Fruit fly (Drosophila melanogaster) whole organism, wandering third instar larva: ENCODE measurements around the gene CG31909.

ENCODE experiments used
- Abd-B ChIP-seq: fragments of >200 bp; optimal IDR thresholded peaks from 2 replicates; lab custom pipeline; 2017; ENCODE audit warnings: missing biosample characterization, missing genetic modification characterization
- CG32264 ChIP-seq: fragments of 200-800 bp; sonication (Bioruptor generic); optimal IDR thresholded peaks from 2 replicates; lab custom pipeline; 2016; ENCODE audit warnings: missing biosample characterization, missing genetic modification characterization
- CG9705 ChIP-seq: fragments of 200-800 bp; sonication (Bioruptor generic); optimal IDR thresholded peaks from 2 replicates; lab custom pipeline; 2018; ENCODE audit warnings: missing biosample characterization, mild to moderate bottlenecking, missing genetic modification characterization
- CrebA ChIP-seq: fragments of 200-800 bp; sonication (Bioruptor generic); optimal IDR thresholded peaks from 2 replicates; lab custom pipeline; 2016; ENCODE audit warnings: missing biosample characterization, mild to moderate bottlenecking, missing genetic modification characterization, borderline replicate concordance
- Dfd ChIP-seq: fragments of >200 bp; optimal IDR thresholded peaks from 2 replicates; lab custom pipeline; 2017; ENCODE audit warnings: missing biosample characterization, missing genetic modification characterization
- Dif ChIP-seq: fragments of 200-275, 200-300 bp; sonication (Bioruptor generic); optimal IDR thresholded peaks from 2 replicates; lab custom pipeline; 2018; ENCODE audit warnings: missing biosample characterization, missing genetic modification characterization; ENCODE audit not compliant: partially characterized antibody
- HLH106 ChIP-seq: fragments of 200-800 bp; optimal IDR thresholded peaks from 3 replicates; lab custom pipeline; 2019; ENCODE audit warnings: missing biosample characterization, mild to moderate bottlenecking, missing genetic modification characterization, moderate library complexity
- Hnf4 ChIP-seq: fragments of 200-800 bp; sonication (Bioruptor generic); optimal IDR thresholded peaks from 2 replicates; lab custom pipeline; 2016; ENCODE audit warnings: missing biosample characterization, mild to moderate bottlenecking, missing genetic modification characterization
- Hr83 ChIP-seq: fragments of 200-300 bp; sonication (Bioruptor generic); optimal IDR thresholded peaks from 2 replicates; lab custom pipeline; 2016; ENCODE audit warnings: missing biosample characterization, mild to moderate bottlenecking, missing genetic modification characterization, moderate library complexity; ENCODE audit not compliant: poor library complexity, severe bottlenecking
- Jra ChIP-seq: sonication (Bioruptor generic); optimal IDR thresholded peaks from 2 replicates; lab custom pipeline; 2016; ENCODE audit warnings: missing biosample characterization, missing genetic modification characterization
- Mio ChIP-seq: sonication (Bioruptor generic); optimal IDR thresholded peaks from 2 replicates; lab custom pipeline; 2016; ENCODE audit warnings: missing biosample characterization, missing genetic modification characterization
- Myc ChIP-seq: fragments of >200 bp; optimal IDR thresholded peaks from 2 replicates; lab custom pipeline; 2017
- N ChIP-seq: fragments of >200 bp; optimal IDR thresholded peaks from 2 replicates; lab custom pipeline; 2018; ENCODE audit warnings: missing biosample characterization, missing external identifiers, missing genetic modification characterization
- OdsH ChIP-seq: fragments of 200-800 bp; sonication (Bioruptor generic); optimal IDR thresholded peaks from 2 replicates; lab custom pipeline; 2016; ENCODE audit warnings: missing biosample characterization, mild to moderate bottlenecking, missing genetic modification characterization
- Rel ChIP-seq, 2 experiments: fragments of 200-800 bp; sonication (Bioruptor generic) in 1 of 2; optimal IDR thresholded peaks; 2 replicates in 1 of 2; 3 replicates in 1 of 2; lab custom pipeline; 2016 to 2019; ENCODE audit warnings: mild to moderate bottlenecking in 2 of 2, missing biosample characterization in 2 of 2, missing genetic modification characterization in 2 of 2, moderate library complexity in 1 of 2
- Sp1 ChIP-seq: fragments of 200-800 bp; sonication (Bioruptor generic); optimal IDR thresholded peaks from 3 replicates; lab custom pipeline; 2019; ENCODE audit warnings: missing biosample characterization, mild to moderate bottlenecking, missing genetic modification characterization, moderate library complexity
- Vsx2 ChIP-seq: fragments of 200-300, 225-300 bp; sonication (Bioruptor generic); optimal IDR thresholded peaks from 2 replicates; lab custom pipeline; 2018; ENCODE audit warnings: missing biosample characterization, missing genetic modification characterization; ENCODE audit not compliant: partially characterized antibody
- br ChIP-seq: fragments of 200-800 bp; sonication (Bioruptor generic); optimal IDR thresholded peaks from 2 replicates; lab custom pipeline; 2016; ENCODE audit warnings: missing biosample characterization, missing genetic modification characterization
- dl ChIP-seq, 2 experiments: fragments of 175-275, 200-275 bp in 1 of 2; fragments of 200-275 bp in 1 of 2; sonication (Bioruptor generic); optimal IDR thresholded peaks; lab custom pipeline; 2018; ENCODE audit warnings: mild to moderate bottlenecking in 2 of 2, missing biosample characterization in 2 of 2, missing genetic modification characterization in 2 of 2, moderate library complexity in 2 of 2; ENCODE audit not compliant: partially characterized antibody in 2 of 2, insufficient read depth in 1 of 2
- dmrt93B ChIP-seq: fragments of 200-800 bp; sonication (Bioruptor generic); optimal IDR thresholded peaks from 2 replicates; lab custom pipeline; 2018; ENCODE audit warnings: missing biosample characterization, mild to moderate bottlenecking, missing genetic modification characterization
- dsf ChIP-seq: sonication (Bioruptor generic); optimal IDR thresholded peaks from 2 replicates; lab custom pipeline; 2016; ENCODE audit warnings: missing biosample characterization, missing genetic modification characterization, borderline replicate concordance
- ey ChIP-seq: fragments of 200-800 bp; sonication (Bioruptor generic); optimal IDR thresholded peaks from 2 replicates; lab custom pipeline; 2016; ENCODE audit warnings: missing biosample characterization, missing genetic modification characterization
- foxo ChIP-seq, 2 experiments: fragments of 200-800 bp; sonication (Bioruptor generic); optimal IDR thresholded peaks; 2 replicates in 1 of 2; 3 replicates in 1 of 2; lab custom pipeline; 2016 to 2017; ENCODE audit warnings: missing biosample characterization in 2 of 2, missing genetic modification characterization in 2 of 2
- fru ChIP-seq: fragments of 200-800 bp; sonication (Bioruptor generic); optimal IDR thresholded peaks from 3 replicates; lab custom pipeline; 2016; ENCODE audit warnings: missing biosample characterization, mild to moderate bottlenecking, missing genetic modification characterization
- h ChIP-seq: fragments of 200-800 bp; sonication (Bioruptor generic); optimal IDR thresholded peaks from 3 replicates; lab custom pipeline; 2016; ENCODE audit warnings: missing biosample characterization, mild to moderate bottlenecking, missing genetic modification characterization
- jim ChIP-seq: fragments of 175-275, 200-325 bp; sonication (Bioruptor generic); optimal IDR thresholded peaks from 2 replicates; lab custom pipeline; 2016; ENCODE audit warnings: missing biosample characterization, mild to moderate bottlenecking, missing genetic modification characterization
- lola ChIP-seq: fragments of >200 bp; optimal IDR thresholded peaks from 2 replicates; lab custom pipeline; 2017; ENCODE audit warnings: missing biosample characterization, missing genetic modification characterization
- pan ChIP-seq: fragments of >200 bp; optimal IDR thresholded peaks from 2 replicates; lab custom pipeline; 2017
- psq ChIP-seq: fragments of 200-800 bp; sonication (Bioruptor generic); optimal IDR thresholded peaks from 3 replicates; lab custom pipeline; 2017; ENCODE audit warnings: missing biosample characterization, mild to moderate bottlenecking, missing genetic modification characterization, moderate library complexity
- rgr ChIP-seq: fragments of 200-800 bp; sonication (Bioruptor generic); optimal IDR thresholded peaks from 3 replicates; lab custom pipeline; 2016; ENCODE audit warnings: missing biosample characterization, mild to moderate bottlenecking, missing genetic modification characterization
- sage ChIP-seq: fragments of 200-800 bp; sonication (Bioruptor generic); optimal IDR thresholded peaks from 2 replicates; lab custom pipeline; 2016; ENCODE audit warnings: missing biosample characterization, mild to moderate bottlenecking, missing genetic modification characterization
- sv ChIP-seq: fragments of 200-800 bp; sonication (Bioruptor generic); optimal IDR thresholded peaks from 3 replicates; lab custom pipeline; 2016; ENCODE audit warnings: missing biosample characterization, missing genetic modification characterization
- tai ChIP-seq: sonication (Bioruptor generic); optimal IDR thresholded peaks from 2 replicates; lab custom pipeline; 2016; ENCODE audit warnings: missing biosample characterization, missing genetic modification characterization
- usp ChIP-seq: fragments of >200 bp; optimal IDR thresholded peaks from 2 replicates; lab custom pipeline; 2017; ENCODE audit warnings: missing biosample characterization, missing genetic modification characterization

The CG31909 gene

dm6 chr2L:7264396-7264795 lies 7.1 kb downstream of the CG31909 start:
- TF ChIP-seq dmrt93B = no peak
- no peak for TF ChIP-seq br
- TF ChIP-seq jim (GFP tag; lab: Kevin White, UChicago) = no peak
- no peak for TF ChIP-seq N
- no peak for TF ChIP-seq Jra (GFP tag; lab: Kevin White, UChicago)
- no peak for TF ChIP-seq Dif
- TF ChIP-seq pan (lab: Kevin White, UChicago) = no peak
- TF ChIP-seq CG9705 (GFP tag; lab: Kevin White, UChicago) = no peak
- TF ChIP-seq Myc (lab: Kevin White, UChicago) = no peak
- TF ChIP-seq Sp1 (GFP tag; lab: Kevin White, UChicago) = no peak
- TF ChIP-seq CrebA (GFP tag; lab: Kevin White, UChicago) = no peak
- TF ChIP-seq Rel (GFP tag; optimal IDR thresholded peaks at IDR 0.05; lab: Kevin White, UChicago) = no peak
- TF ChIP-seq Rel (tag; optimal IDR thresholded peaks at IDR 0.05; lab: Kevin White, UChicago) = no peak
- no peak for TF ChIP-seq usp (GFP tag; lab: Kevin White, UChicago)
- no peak for TF ChIP-seq Mio (GFP tag; lab: Kevin White, UChicago)
- TF ChIP-seq Hnf4 = no peak
- no peak for TF ChIP-seq ey
- TF ChIP-seq tai (GFP tag; lab: Kevin White, UChicago) = no peak
- TF ChIP-seq foxo (GFP tag; optimal IDR thresholded peaks at IDR 0.05; lab: Kevin White, UChicago) = no peak
- no peak for TF ChIP-seq OdsH (GFP tag; lab: Kevin White, UChicago)
- TF ChIP-seq, all 38 proteins: peak for 0

- TF ChIP-seq ey (no peak), CG32264 (no peak), rgr (GFP tag; lab: Kevin White, UChicago) (no peak), br (no peak), psq (GFP tag; lab: Kevin White, UChicago) (no peak), foxo (GFP tag; optimal IDR thresholded peaks at IDR 0.05; lab: Kevin White, UChicago) (no peak), jim (GFP tag; lab: Kevin White, UChicago) (no peak), Vsx2 (no peak), fru (GFP tag; lab: Kevin White, UChicago) (no peak), CrebA (GFP tag; lab: Kevin White, UChicago) (no peak)
Measured at dm6 chr2L:7264885-7265540, 7.7 kb downstream of the CG31909 start.

dm6 chr2L:7265970-7266369 lies 8.7 kb downstream of the CG31909 start:
- no peak for TF ChIP-seq ey
- no peak for TF ChIP-seq Hr83
- no peak for TF ChIP-seq HLH106
- TF ChIP-seq sage (GFP tag; lab: Kevin White, UChicago) = no peak
- no peak for TF ChIP-seq dmrt93B
- TF ChIP-seq Sp1 (GFP tag; lab: Kevin White, UChicago) = no peak
- no peak for TF ChIP-seq Hnf4
- TF ChIP-seq CrebA (GFP tag; lab: Kevin White, UChicago) = no peak
- TF ChIP-seq Rel (GFP tag; optimal IDR thresholded peaks at IDR 0.05; lab: Kevin White, UChicago) = no peak
- TF ChIP-seq Rel (tag; optimal IDR thresholded peaks at IDR 0.05; lab: Kevin White, UChicago) = no peak
- no peak for TF ChIP-seq tai (GFP tag; lab: Kevin White, UChicago)
- no peak for TF ChIP-seq br
- no peak for TF ChIP-seq N
- TF ChIP-seq dsf (GFP tag; lab: Kevin White, UChicago) = no peak
- no peak for TF ChIP-seq lola (GFP tag; lab: Kevin White, UChicago)
- TF ChIP-seq psq (GFP tag; lab: Kevin White, UChicago) = no peak
- TF ChIP-seq dl (GFP tag; optimal IDR thresholded peaks at IDR 0.05; lab: Kevin White, UChicago; ENCODE audit: insufficient read depth in 1 of 2, partially characterized antibody in 2 of 2) = no peak
- TF ChIP-seq pan (lab: Kevin White, UChicago) = no peak
- no peak for TF ChIP-seq OdsH (GFP tag; lab: Kevin White, UChicago)
- no peak for TF ChIP-seq Dfd
- no peak for TF ChIP-seq rgr (GFP tag; lab: Kevin White, UChicago)

- TF ChIP-seq h (GFP tag; lab: Kevin White, UChicago) (peak; percentile 12), foxo (GFP tag; optimal IDR thresholded peaks at IDR 0.05; lab: Kevin White, UChicago) (peak in 1 of 2 experiments; percentile 19), Abd-B (GFP tag; lab: Kevin White, UChicago) (no peak), br (no peak), sv (GFP tag; lab: Kevin White, UChicago) (peak; percentile 32)
Measured at dm6 chr2L:7270270-7270669, 13.0 kb downstream of the CG31909 start.
